Worm (Caenorhabditis elegans) whole organism, L2 larva: ENCODE data around the gene str-123.

ENCODE experiments used
- F13H6.1 ChIP-seq: sonication (generic microtip); optimal IDR thresholded peaks from 2 replicates; lab custom pipeline; 2016; ENCODE audit warnings: missing genetic modification characterization, missing compliant biosample characterization
- R02D3.7 ChIP-seq: fragments of 150-350 bp; optimal IDR thresholded peaks from 2 replicates; lab custom pipeline; 2014; ENCODE audit warnings: missing biosample characterization, missing genetic modification characterization
- Y55F3AM.14 ChIP-seq: fragments of 200-800 bp; sonication (Bioruptor generic); optimal IDR thresholded peaks from 2 replicates; lab custom pipeline; 2018; ENCODE audit warnings: mild to moderate bottlenecking, missing genetic modification characterization, missing compliant biosample characterization
- aly-2 ChIP-seq: fragments of 150-350 bp; optimal IDR thresholded peaks from 2 replicates; lab custom pipeline; 2014; ENCODE audit warnings: missing biosample characterization, missing genetic modification characterization
- ama-1 ChIP-seq: fragments of 150-350 bp; optimal IDR thresholded peaks from 2 replicates; lab custom pipeline; 2018; ENCODE audit warnings: inconsistent platforms
- blmp-1 ChIP-seq: sonication (generic microtip); optimal IDR thresholded peaks from 2 replicates; lab custom pipeline; 2017; ENCODE audit warnings: missing genetic modification characterization, mild to moderate bottlenecking, missing compliant biosample characterization, antibody characterized with exemption, moderate library complexity; ENCODE audit not compliant: insufficient read depth
- ceh-16 ChIP-seq: fragments of 150-350 bp; optimal IDR thresholded peaks from 2 replicates; lab custom pipeline; 2014; ENCODE audit warnings: missing biosample characterization, missing genetic modification characterization
- ceh-82 ChIP-seq: fragments of 150-350 bp; optimal IDR thresholded peaks from 2 replicates; lab custom pipeline; 2014; ENCODE audit warnings: missing biosample characterization, missing genetic modification characterization
- crh-2 ChIP-seq: sonication (generic microtip); optimal IDR thresholded peaks from 2 replicates; lab custom pipeline; 2017; ENCODE audit warnings: missing biosample characterization, missing genetic modification characterization
- dmd-4 ChIP-seq: sonication (generic microtip); optimal IDR thresholded peaks from 2 replicates; lab custom pipeline; 2017; ENCODE audit warnings: missing biosample characterization, missing genetic modification characterization
- egl-27 ChIP-seq: sonication (generic microtip); optimal IDR thresholded peaks from 3 replicates; lab custom pipeline; 2017; ENCODE audit warnings: missing biosample characterization, missing genetic modification reagents, missing genetic modification characterization
- elt-3 ChIP-seq: sonication (generic microtip); optimal IDR thresholded peaks from 2 replicates; lab custom pipeline; 2017; ENCODE audit warnings: missing biosample characterization, missing genetic modification characterization
- fos-1 ChIP-seq: fragments of 150-350 bp; optimal IDR thresholded peaks from 2 replicates; lab custom pipeline; 2014; ENCODE audit warnings: missing biosample characterization, missing genetic modification characterization
- gmeb-1 ChIP-seq: fragments of 150-350 bp; optimal IDR thresholded peaks from 2 replicates; lab custom pipeline; 2014; ENCODE audit warnings: missing biosample characterization, missing genetic modification characterization
- lin-11 ChIP-seq: fragments of 150-350 bp; sonication (generic microtip); optimal IDR thresholded peaks from 2 replicates; lab custom pipeline; 2014; ENCODE audit warnings: missing biosample characterization, missing genetic modification characterization, inconsistent platforms, mixed read lengths
- lin-13 ChIP-seq: fragments of 150-350 bp; optimal IDR thresholded peaks from 2 replicates; lab custom pipeline; 2014; ENCODE audit warnings: missing biosample characterization, missing genetic modification reagents, missing genetic modification characterization
- lin-39 ChIP-seq: fragments of 150-350 bp; optimal IDR thresholded peaks from 2 replicates; lab custom pipeline; 2014; ENCODE audit warnings: missing biosample characterization, missing genetic modification reagents, missing genetic modification characterization
- lsy-2 ChIP-seq, 2 experiments: fragments of 150-350 bp in 1 of 2; sonication (generic microtip) in 1 of 2; optimal IDR thresholded peaks; 2 replicates each; lab custom pipeline; 2014 to 2017; ENCODE audit warnings: missing biosample characterization in 2 of 2, missing genetic modification characterization in 2 of 2
- mab-5 ChIP-seq: fragments of 150-350 bp; optimal IDR thresholded peaks from 2 replicates; lab custom pipeline; 2014; ENCODE audit warnings: missing biosample characterization, missing genetic modification characterization
- mbf-1 ChIP-seq: sonication (generic microtip); optimal IDR thresholded peaks from 2 replicates; lab custom pipeline; 2017; ENCODE audit warnings: missing biosample characterization, missing genetic modification characterization
- nhr-10 ChIP-seq: sonication (generic microtip); optimal IDR thresholded peaks from 2 replicates; lab custom pipeline; 2017; ENCODE audit warnings: missing biosample characterization, missing genetic modification characterization
- nhr-11 ChIP-seq: fragments of 150-350 bp; optimal IDR thresholded peaks from 2 replicates; lab custom pipeline; 2014; ENCODE audit warnings: missing biosample characterization, missing genetic modification characterization
- nhr-12 ChIP-seq: fragments of 150-350 bp; optimal IDR thresholded peaks from 2 replicates; lab custom pipeline; 2014; ENCODE audit warnings: missing biosample characterization, missing genetic modification characterization
- nhr-129 ChIP-seq: fragments of 150-350 bp; optimal IDR thresholded peaks from 2 replicates; lab custom pipeline; 2014; ENCODE audit warnings: missing biosample characterization, missing genetic modification characterization
- nhr-21 ChIP-seq: fragments of 150-350 bp; optimal IDR thresholded peaks from 2 replicates; lab custom pipeline; 2014; ENCODE audit warnings: missing biosample characterization, missing genetic modification characterization
- nhr-23 ChIP-seq: fragments of 150-350 bp; optimal IDR thresholded peaks from 2 replicates; lab custom pipeline; 2014; ENCODE audit warnings: missing biosample characterization, missing genetic modification reagents, missing genetic modification characterization
- nhr-237 ChIP-seq: fragments of 150-350 bp; optimal IDR thresholded peaks from 2 replicates; lab custom pipeline; 2014; ENCODE audit warnings: missing biosample characterization, missing genetic modification characterization
- nhr-25 ChIP-seq: fragments of 150-350 bp; sonication (generic microtip); optimal IDR thresholded peaks from 3 replicates; lab custom pipeline; 2014; ENCODE audit warnings: missing biosample characterization, missing genetic modification characterization
- nhr-6 ChIP-seq: fragments of 150-350 bp; optimal IDR thresholded peaks from 2 replicates; lab custom pipeline; 2014; ENCODE audit warnings: missing biosample characterization, missing genetic modification characterization
- nhr-77 ChIP-seq: fragments of 150-350 bp; optimal IDR thresholded peaks from 2 replicates; lab custom pipeline; 2014; ENCODE audit warnings: missing biosample characterization, missing genetic modification characterization
- peb-1 ChIP-seq: fragments of 150-350 bp; optimal IDR thresholded peaks from 2 replicates; lab custom pipeline; 2014; ENCODE audit warnings: missing biosample characterization, missing genetic modification characterization
- sem-4 ChIP-seq: fragments of 150-350 bp; optimal IDR thresholded peaks from 2 replicates; lab custom pipeline; 2014; ENCODE audit warnings: missing biosample characterization, missing genetic modification reagents, missing genetic modification characterization
- sma-3 ChIP-seq: sonication (generic microtip); optimal IDR thresholded peaks from 2 replicates; lab custom pipeline; 2016; ENCODE audit warnings: missing genetic modification reagents, missing genetic modification characterization, missing compliant biosample characterization
- sma-9 ChIP-seq, 2 experiments: fragments of 150-350 bp in 1 of 2; sonication (generic microtip) in 1 of 2; optimal IDR thresholded peaks; 2 replicates each; lab custom pipeline; 2014 to 2016; ENCODE audit warnings: missing genetic modification characterization in 2 of 2, mild to moderate bottlenecking in 1 of 2, missing biosample characterization in 1 of 2, missing compliant biosample characterization in 1 of 2, missing genetic modification reagents in 1 of 2, moderate library complexity in 1 of 2
- snpc-4 ChIP-seq: fragments of 150-350 bp; optimal IDR thresholded peaks from 2 replicates; lab custom pipeline; 2014; ENCODE audit warnings: missing biosample characterization, missing genetic modification characterization
- unc-55 ChIP-seq: fragments of 150-350 bp; sonication (generic microtip); optimal IDR thresholded peaks from 3 replicates; lab custom pipeline; 2014; ENCODE audit warnings: missing biosample characterization, missing genetic modification reagents, missing genetic modification characterization
- unc-62 ChIP-seq: fragments of 150-350 bp; optimal IDR thresholded peaks from 2 replicates; lab custom pipeline; 2014; ENCODE audit warnings: missing biosample characterization, missing genetic modification reagents, missing genetic modification characterization
- zag-1 ChIP-seq: fragments of 150-350 bp; optimal IDR thresholded peaks from 2 replicates; lab custom pipeline; 2014; ENCODE audit warnings: missing biosample characterization, missing genetic modification characterization
- ztf-1 ChIP-seq: fragments of 200-800 bp; sonication (Bioruptor generic); conservative IDR thresholded peaks from 2 replicates; pipeline ENCODE4 v1.3.6; 2022; ENCODE audit warnings: missing genetic modification characterization, missing compliant biosample characterization
- ztf-11 ChIP-seq: sonication (generic microtip); optimal IDR thresholded peaks from 2 replicates; lab custom pipeline; 2017; ENCODE audit warnings: missing biosample characterization, missing genetic modification characterization

str-123 gene

ce11 chrX:12761295-12761775, 28.8 kb upstream of the str-123 start (continued):
- no peak for TF ChIP-seq lin-11
- no peak for TF ChIP-seq snpc-4 (tag; lab: Kevin White, UChicago)
- no peak for TF ChIP-seq nhr-77 (tag; lab: Kevin White, UChicago)
- no peak for TF ChIP-seq R02D3.7
- no peak for TF ChIP-seq lin-13 (GFP tag; lab: Kevin White, UChicago)
- no peak for TF ChIP-seq mab-5 (tag; lab: Kevin White, UChicago)
- no peak for TF ChIP-seq ama-1 (lab: Kevin White, UChicago)

ce11 chrX:12761778-12762177, 28.4 kb upstream of the str-123 start, which contains the start of gene cept-1:
cept-1 (plus strand) TSS chrX:12762078.
- TF ChIP-seq nhr-77 (tag; lab: Kevin White, UChicago) = no peak
- TF ChIP-seq mab-5 (tag; lab: Kevin White, UChicago) = no peak
- TF ChIP-seq ama-1 (lab: Kevin White, UChicago) = no peak
- no peak for TF ChIP-seq ceh-82 (tag; lab: Kevin White, UChicago)
- TF ChIP-seq nhr-10 = no peak
- TF ChIP-seq nhr-21 (tag; lab: Kevin White, UChicago) = no peak
- TF ChIP-seq sma-3 = no peak
- TF ChIP-seq nhr-23 (tag; lab: Kevin White, UChicago) = no peak
- no peak for TF ChIP-seq crh-2 (tag; lab: Kevin White, UChicago)
- TF ChIP-seq nhr-25 (tag; lab: Kevin White, UChicago) = no peak
- TF ChIP-seq egl-27 (tag; lab: Kevin White, UChicago) = no peak
- no peak for TF ChIP-seq nhr-237 (tag; lab: Kevin White, UChicago)
- TF ChIP-seq sem-4 (tag; lab: Kevin White, UChicago) = no peak
- TF ChIP-seq sma-9 (GFP tag; optimal IDR thresholded peaks at IDR 0.05; lab: Kevin White, UChicago) = no peak
- no peak for TF ChIP-seq sma-9 (tag; optimal IDR thresholded peaks at IDR 0.05; lab: Kevin White, UChicago)
- no peak for TF ChIP-seq lin-13 (GFP tag; lab: Kevin White, UChicago)
- no peak for TF ChIP-seq ceh-16
- TF ChIP-seq R02D3.7 = no peak
- TF ChIP-seq nhr-129 (tag; lab: Kevin White, UChicago) = no peak
- no peak for TF ChIP-seq gmeb-1 (tag; lab: Kevin White, UChicago)
- TF ChIP-seq, all 48 proteins: peak for 0

ce11 chrX:12764009-12764408, 26.1 kb upstream of the str-123 start:
- TF ChIP-seq nhr-77 (tag; lab: Kevin White, UChicago) (no peak), snpc-4 (tag; lab: Kevin White, UChicago) (no peak), nhr-10 (no peak), lsy-2 (tag; optimal IDR thresholded peaks at IDR 0.05; lab: Kevin White, UChicago) (no peak), egl-27 (tag; lab: Kevin White, UChicago) (no peak), unc-55 (GFP tag; lab: Kevin White, UChicago) (no peak), ztf-11 (tag; lab: Kevin White, UChicago) (no peak)
- TF ChIP-seq, all 48 proteins: peak for 0

ce11 chrX:12769697-12770096, 20.4 kb upstream of the str-123 start, which contains the start of gene ilc-17.1:
ilc-17.1 (minus strand) TSS chrX:12769797.
- TF ChIP-seq lsy-2 (tag; optimal IDR thresholded peaks at IDR 0.05; lab: Kevin White, UChicago) = no peak
- TF ChIP-seq sem-4 (tag; lab: Kevin White, UChicago) = no peak
- no peak for TF ChIP-seq R02D3.7
- TF ChIP-seq Y55F3AM.14 (GFP tag; lab: Kevin White, UChicago) = no peak
- TF ChIP-seq lin-11 = no peak
- no peak for TF ChIP-seq snpc-4 (tag; lab: Kevin White, UChicago)
- TF ChIP-seq ama-1 (lab: Kevin White, UChicago) = no peak
- TF ChIP-seq mab-5 (tag; lab: Kevin White, UChicago) = no peak
- TF ChIP-seq nhr-25 (tag; lab: Kevin White, UChicago) = no peak
- no peak for TF ChIP-seq dmd-4 (tag; lab: Kevin White, UChicago)
- no peak for TF ChIP-seq aly-2
- TF ChIP-seq elt-3 (tag; lab: Kevin White, UChicago) = no peak
- TF ChIP-seq, all 48 proteins: peak for 0

ce11 chrX:12780674-12781073, 9.5 kb upstream of the str-123 start:
- TF ChIP-seq lin-11 = no peak
- TF ChIP-seq nhr-237 (tag; lab: Kevin White, UChicago) = no peak
- TF ChIP-seq sma-9 (GFP tag; optimal IDR thresholded peaks at IDR 0.05; lab: Kevin White, UChicago) = peak; percentile 37
- no peak for TF ChIP-seq sma-9 (tag; optimal IDR thresholded peaks at IDR 0.05; lab: Kevin White, UChicago)
- no peak for TF ChIP-seq sma-3
- no peak for TF ChIP-seq peb-1 (tag; lab: Kevin White, UChicago)
- no peak for TF ChIP-seq zag-1
- TF ChIP-seq unc-62 = no peak
- no peak for TF ChIP-seq blmp-1 (tag; lab: Kevin White, UChicago)
- TF ChIP-seq nhr-6 = no peak
- peak; percentile 25 for TF ChIP-seq fos-1 (tag; lab: Kevin White, UChicago)
- TF ChIP-seq F13H6.1 = peak; percentile 39
- no peak for TF ChIP-seq snpc-4 (tag; lab: Kevin White, UChicago)
- TF ChIP-seq ceh-16 = no peak
- TF ChIP-seq ceh-82 (tag; lab: Kevin White, UChicago) = no peak
- TF ChIP-seq ztf-1 (GFP tag; lab: Robert Waterston, UW) = no peak
- no peak for TF ChIP-seq crh-2 (tag; lab: Kevin White, UChicago)
- no peak for TF ChIP-seq nhr-25 (tag; lab: Kevin White, UChicago)
- no peak for TF ChIP-seq dmd-4 (tag; lab: Kevin White, UChicago)
- TF ChIP-seq mbf-1 = no peak
- no peak for TF ChIP-seq nhr-12 (tag; lab: Kevin White, UChicago)
- no peak for TF ChIP-seq nhr-11
- TF ChIP-seq lin-39 (tag; lab: Kevin White, UChicago) = no peak
- TF ChIP-seq, all 48 proteins: peak for 3
